Fruit fly (Drosophila melanogaster) Kc167 (cell line): ENCODE measurements around the gene CstF64.

Source experiments
- Myc ChIP-seq: fragments of >200 bp; optimal IDR thresholded peaks from 2 replicates; lab custom pipeline; 2017; ENCODE audit warnings: missing external identifiers
- Sin3A ChIP-seq: fragments of >200 bp; optimal IDR thresholded peaks from 2 replicates; lab custom pipeline; 2018; ENCODE audit warnings: missing external identifiers
- h ChIP-seq: fragments of >200 bp; optimal IDR thresholded peaks from 3 replicates; lab custom pipeline; 2018; ENCODE audit warnings: missing external identifiers
- insv ChIP-seq: fragments of >200 bp; optimal IDR thresholded peaks from 3 replicates; lab custom pipeline; 2018; ENCODE audit warnings: missing external identifiers
- psq ChIP-seq: fragments of >200 bp; optimal IDR thresholded peaks from 2 replicates; lab custom pipeline; 2017; ENCODE audit warnings: missing external identifiers
- ttk ChIP-seq: sonication (Bioruptor generic); optimal IDR thresholded peaks from 2 replicates; lab custom pipeline; 2017; ENCODE audit warnings: missing external identifiers

CstF64 gene

dm6 chr3R:18658945-18659642 lies at the start of gene CstF64, which contains the start of gene CG31224:
CstF64 (plus strand) TSS chr3R:18659618.
CG31224 (minus strand) TSS chr3R:18659309.
- no peak for TF ChIP-seq h (lab: Kevin White, UChicago)
- TF ChIP-seq insv: no peak
- no peak for TF ChIP-seq Sin3A
- no peak for TF ChIP-seq ttk

- TF ChIP-seq Sin3A (no peak), psq (no peak), insv (no peak)
These were observed 43.4 kb upstream of the CstF64 start for dm6 chr3R:18616007-18616406.

- TF ChIP-seq h (lab: Kevin White, UChicago) (no peak), psq (no peak), Sin3A (no peak), ttk (no peak), insv (no peak), Myc (lab: Kevin White, UChicago) (no peak)
These were observed 42.0 kb upstream of the CstF64 start, which contains the start of gene CG7695 for dm6 chr3R:18617411-18617810. CG7695 (minus strand) TSS chr3R:18617511.

- TF ChIP-seq ttk (no peak), h (lab: Kevin White, UChicago) (no peak), Sin3A (no peak), insv (no peak), Myc (lab: Kevin White, UChicago) (no peak), psq (no peak)
These were observed 39.9 kb upstream of the CstF64 start for dm6 chr3R:18619451-18619942.

- no peak for TF ChIP-seq Myc (lab: Kevin White, UChicago)
- no peak for TF ChIP-seq psq
- no peak for TF ChIP-seq Sin3A
- no peak for TF ChIP-seq h (lab: Kevin White, UChicago)
- TF ChIP-seq insv: no peak
- TF ChIP-seq ttk: no peak
These were observed 38.2 kb upstream of the CstF64 start, which contains the start of gene CG14304 for dm6 chr3R:18621230-18621629. CG14304 (minus strand) TSS chr3R:18621327.

dm6 chr3R:18624541-18624940 lies 34.9 kb upstream of the CstF64 start:
- TF ChIP-seq insv: no peak
- no peak for TF ChIP-seq Myc (lab: Kevin White, UChicago)
- TF ChIP-seq psq: no peak
- no peak for TF ChIP-seq h (lab: Kevin White, UChicago)
- TF ChIP-seq Sin3A: no peak
- TF ChIP-seq ttk: no peak

dm6 chr3R:18628311-18628811 lies 31.1 kb upstream of the CstF64 start:
- TF ChIP-seq h (lab: Kevin White, UChicago) (no peak), Myc (lab: Kevin White, UChicago) (no peak)

- no peak for TF ChIP-seq h (lab: Kevin White, UChicago)
- TF ChIP-seq insv: no peak
- no peak for TF ChIP-seq Myc (lab: Kevin White, UChicago)
- no peak for TF ChIP-seq Sin3A
- TF ChIP-seq ttk: no peak
- TF ChIP-seq psq: no peak
These were observed 26.3 kb upstream of the CstF64 start for dm6 chr3R:18633099-18633498.

- TF ChIP-seq insv (no peak), h (lab: Kevin White, UChicago) (no peak), Sin3A (no peak), psq (no peak), Myc (lab: Kevin White, UChicago) (no peak), ttk (no peak)
These were observed 19.8 kb upstream of the CstF64 start for dm6 chr3R:18639662-18640061.

dm6 chr3R:18641242-18641757 lies 18.1 kb upstream of the CstF64 start, which contains the start of gene CG14301:
CG14301 (minus strand) TSS chr3R:18641457.
- TF ChIP-seq ttk (no peak), Sin3A (no peak), psq (no peak), h (lab: Kevin White, UChicago) (no peak), insv (no peak), Myc (lab: Kevin White, UChicago) (no peak)

- TF ChIP-seq Sin3A (no peak), ttk (no peak), h (lab: Kevin White, UChicago) (no peak), insv (no peak), psq (no peak), Myc (lab: Kevin White, UChicago) (no peak)
These were observed 15.8 kb upstream of the CstF64 start for dm6 chr3R:18643646-18644045.

dm6 chr3R:18658380-18658944 lies 956 bp upstream of the CstF64 start:
- no peak for TF ChIP-seq insv
- TF ChIP-seq h (lab: Kevin White, UChicago): no peak
- TF ChIP-seq ttk: no peak
- TF ChIP-seq Myc (lab: Kevin White, UChicago): no peak
- TF ChIP-seq Sin3A: no peak
- TF ChIP-seq psq: no peak

dm6 chr3R:18663525-18663924 lies 4.1 kb downstream of the CstF64 start, which contains the start of the genes Cpsf73 and Gos28:
Cpsf73 (minus strand) TSS chr3R:18663552.
Gos28 (plus strand) TSS chr3R:18663738.
- TF ChIP-seq Sin3A (no peak), h (lab: Kevin White, UChicago) (no peak), Myc (lab: Kevin White, UChicago) (no peak), psq (no peak), ttk (no peak), insv (no peak)
